Fruit fly (Drosophila melanogaster) whole organism, embryonic: ENCODE results near the gene Ac13E.

Source experiments
- CG11398 ChIP-seq: fragments of 200-800 bp; sonication (Bioruptor generic); optimal IDR thresholded peaks from 2 replicates; lab custom pipeline; 2016; ENCODE audit warnings: missing biosample characterization, missing genetic modification characterization
- CG11696 ChIP-seq: fragments of 200-800 bp; sonication (Bioruptor generic); IDR thresholded peaks from 2 replicates; pipeline ENCODE4 v1.3.6; 2022; ENCODE audit warnings: missing biosample characterization, missing genetic modification characterization
- CG12299 ChIP-seq: fragments of 200-800 bp; sonication (Bioruptor generic); optimal IDR thresholded peaks from 2 replicates; lab custom pipeline; 2018; ENCODE audit warnings: missing biosample characterization, mild to moderate bottlenecking, missing genetic modification characterization
- CG12744 ChIP-seq: fragments of 200-800 bp; sonication (Bioruptor generic); optimal IDR thresholded peaks from 2 replicates; lab custom pipeline; 2016; ENCODE audit warnings: missing biosample characterization, missing genetic modification characterization
- CG1529 ChIP-seq: fragments of 200-800 bp; sonication (Bioruptor generic); optimal IDR thresholded peaks from 3 replicates; lab custom pipeline; 2018; ENCODE audit warnings: missing biosample characterization, missing genetic modification characterization
- CG17612 ChIP-seq: fragments of 200-800 bp; sonication (Bioruptor generic); IDR thresholded peaks from 2 replicates; pipeline ENCODE4 v1.3.6; 2022; ENCODE audit warnings: missing biosample characterization, missing genetic modification characterization
- CG2120 ChIP-seq: fragments of 200-800 bp; sonication (Bioruptor generic); optimal IDR thresholded peaks from 3 replicates; lab custom pipeline; 2016; ENCODE audit warnings: missing biosample characterization, missing genetic modification characterization
- CG31224 ChIP-seq: fragments of 200-800 bp; sonication (Bioruptor generic); IDR thresholded peaks from 2 replicates; pipeline ENCODE4 v1.3.6; 2022; ENCODE audit warnings: missing biosample characterization, missing genetic modification characterization
- CG31441 ChIP-seq: fragments of 200-800 bp; sonication (Bioruptor generic); IDR thresholded peaks from 2 replicates; pipeline ENCODE4 v1.3.6; 2022; ENCODE audit warnings: missing biosample characterization, missing genetic modification characterization
- CG4707 ChIP-seq: fragments of 200-800 bp; sonication (Bioruptor generic); optimal IDR thresholded peaks from 2 replicates; lab custom pipeline; 2018; ENCODE audit warnings: missing biosample characterization, mild to moderate bottlenecking, missing genetic modification characterization, moderate library complexity
- CG5245 ChIP-seq: fragments of 200-800 bp; sonication (Bioruptor generic); optimal IDR thresholded peaks from 3 replicates; lab custom pipeline; 2016; ENCODE audit warnings: missing biosample characterization, missing genetic modification characterization
- CG5953 ChIP-seq: fragments of 200-800 bp; sonication (Bioruptor generic); IDR thresholded peaks from 2 replicates; pipeline ENCODE4 v1.3.6; 2022; ENCODE audit warnings: missing biosample characterization, missing genetic modification characterization
- CG8388 ChIP-seq: fragments of 200-800 bp; sonication (Bioruptor generic); optimal IDR thresholded peaks from 2 replicates; lab custom pipeline; 2019; ENCODE audit warnings: missing biosample characterization, mild to moderate bottlenecking, missing genetic modification characterization, moderate library complexity
- CG8924 ChIP-seq: fragments of 200-800 bp; optimal IDR thresholded peaks from 3 replicates; lab custom pipeline; 2019; ENCODE audit warnings: missing biosample characterization, mild to moderate bottlenecking, missing genetic modification characterization, moderate library complexity
- CG9797 ChIP-seq: fragments of 200-800 bp; sonication (Bioruptor generic); optimal IDR thresholded peaks from 3 replicates; lab custom pipeline; 2018; ENCODE audit warnings: missing biosample characterization, mild to moderate bottlenecking, missing genetic modification characterization
- CHES-1-like ChIP-seq: fragments of 200-800 bp; sonication (Bioruptor generic); optimal IDR thresholded peaks from 2 replicates; lab custom pipeline; 2016; ENCODE audit warnings: missing biosample characterization, missing genetic modification characterization
- CTCF ChIP-seq: fragments of 200-800 bp; sonication (Bioruptor generic); optimal IDR thresholded peaks from 2 replicates; lab custom pipeline; 2017; ENCODE audit warnings: missing biosample characterization, mild to moderate bottlenecking, missing genetic modification characterization, moderate library complexity
- Dp ChIP-seq: fragments of 200-800 bp; sonication (Bioruptor generic); optimal IDR thresholded peaks from 2 replicates; lab custom pipeline; 2018; ENCODE audit warnings: missing biosample characterization, mild to moderate bottlenecking, missing genetic modification characterization, moderate library complexity
- Dref ChIP-seq: fragments of 200-800 bp; sonication (Bioruptor generic); IDR thresholded peaks from 2 replicates; pipeline ENCODE4 v1.3.6; 2022; ENCODE audit warnings: missing biosample characterization, missing genetic modification characterization
- E2f2 ChIP-seq: fragments of 200-800 bp; sonication (Bioruptor generic); IDR thresholded peaks from 2 replicates; pipeline ENCODE4 v1.3.6; 2022; ENCODE audit warnings: missing biosample characterization, missing genetic modification characterization
- H2.0 ChIP-seq: fragments of 200-800 bp; sonication (Bioruptor generic); IDR thresholded peaks from 2 replicates; pipeline ENCODE4 v1.3.6; 2022; ENCODE audit warnings: missing biosample characterization, missing genetic modification characterization
- HLH54F ChIP-seq: fragments of 200-800 bp; sonication (Bioruptor generic); optimal IDR thresholded peaks from 3 replicates; lab custom pipeline; 2016; ENCODE audit warnings: missing biosample characterization, missing genetic modification characterization
- Lim3 ChIP-seq: fragments of 200-800 bp; sonication (Bioruptor generic); IDR thresholded peaks from 2 replicates; pipeline ENCODE4 v1.3.6; 2022; ENCODE audit warnings: missing biosample characterization, missing genetic modification characterization
- MBD-R2 ChIP-seq: fragments of 200-800 bp; sonication (Bioruptor generic); IDR thresholded peaks from 2 replicates; pipeline ENCODE4 v1.3.6; 2022; ENCODE audit warnings: missing biosample characterization, missing genetic modification characterization
- PHDP ChIP-seq: fragments of 200-800 bp; sonication (Bioruptor generic); optimal IDR thresholded peaks from 3 replicates; lab custom pipeline; 2018; ENCODE audit warnings: missing biosample characterization, mild to moderate bottlenecking, missing genetic modification characterization, moderate library complexity
- Spps ChIP-seq: fragments of 200-800 bp; sonication (Bioruptor generic); optimal IDR thresholded peaks from 2 replicates; lab custom pipeline; 2018; ENCODE audit warnings: missing biosample characterization, mild to moderate bottlenecking, missing genetic modification characterization
- amos ChIP-seq: fragments of 200-800 bp; sonication (Bioruptor generic); IDR thresholded peaks from 2 replicates; pipeline ENCODE4 v1.3.6; 2022; ENCODE audit warnings: missing biosample characterization, missing genetic modification characterization; ENCODE audit not compliant: partially characterized antibody
- ara ChIP-seq: fragments of 200-800 bp; sonication (Bioruptor generic); IDR thresholded peaks from 2 replicates; pipeline ENCODE4 v1.3.6; 2022; ENCODE audit warnings: missing biosample characterization, missing genetic modification characterization
- br ChIP-seq: fragments of >200 bp; optimal IDR thresholded peaks from 2 replicates; lab custom pipeline; 2017
- croc ChIP-seq: fragments of 200-800 bp; sonication (Bioruptor generic); conservative IDR thresholded peaks from 3 replicates; pipeline ENCODE4 v1.3.6; 2022; ENCODE audit warnings: missing biosample characterization, missing genetic modification characterization
- crp ChIP-seq, 2 experiments: fragments of 200-800 bp; sonication (Bioruptor generic); optimal IDR thresholded peaks; 2 replicates in 1 of 2; 3 replicates in 1 of 2; lab custom pipeline; 2017; ENCODE audit warnings: missing biosample characterization in 2 of 2, missing genetic modification characterization in 2 of 2, mild to moderate bottlenecking in 1 of 2, moderate library complexity in 1 of 2
- dati ChIP-seq: fragments of 200-800 bp; sonication (Bioruptor generic); IDR thresholded peaks from 2 replicates; pipeline ENCODE4 v1.3.6; 2022; ENCODE audit warnings: missing biosample characterization, missing genetic modification characterization
- dimm ChIP-seq: fragments of 200-800 bp; sonication (Bioruptor generic); IDR thresholded peaks from 2 replicates; pipeline ENCODE4 v1.3.6; 2022; ENCODE audit warnings: missing biosample characterization, missing genetic modification characterization
- dmrt11E ChIP-seq: fragments of 200-800 bp; sonication (Bioruptor generic); optimal IDR thresholded peaks from 3 replicates; lab custom pipeline; 2018; ENCODE audit warnings: missing biosample characterization, mild to moderate bottlenecking, missing genetic modification characterization, moderate library complexity
- eve ChIP-seq, 2 experiments: fragments of >200 bp; optimal IDR thresholded peaks; 2 replicates each; lab custom pipeline; 2017; ENCODE audit warnings: missing biosample characterization in 2 of 2, missing genetic modification characterization in 2 of 2
- jigr1 ChIP-seq: fragments of 200-800 bp; sonication (Bioruptor generic); IDR thresholded peaks from 3 replicates; pipeline ENCODE4 v1.3.6; 2022; ENCODE audit warnings: missing biosample characterization, missing genetic modification characterization
- ken ChIP-seq: fragments of 200-800 bp; sonication (Bioruptor generic); IDR thresholded peaks from 3 replicates; pipeline ENCODE4 v1.3.6; 2022; ENCODE audit warnings: missing biosample characterization, missing genetic modification characterization
- nmo ChIP-seq: fragments of 200-800 bp; sonication (Bioruptor generic); optimal IDR thresholded peaks from 2 replicates; lab custom pipeline; 2018; ENCODE audit warnings: missing biosample characterization, mild to moderate bottlenecking, missing genetic modification characterization, moderate library complexity
- peb ChIP-seq: fragments of 200-800 bp; sonication (Bioruptor generic); IDR thresholded peaks from 2 replicates; pipeline ENCODE4 v1.3.6; 2022; ENCODE audit warnings: missing biosample characterization, missing genetic modification characterization
- pho ChIP-seq: fragments of 200-800 bp; sonication (Bioruptor generic); optimal IDR thresholded peaks from 2 replicates; lab custom pipeline; 2016; ENCODE audit warnings: missing biosample characterization, missing genetic modification characterization
- psq ChIP-seq: fragments of 200-800 bp; sonication (Bioruptor generic); optimal IDR thresholded peaks from 2 replicates; lab custom pipeline; 2017; ENCODE audit warnings: missing biosample characterization, missing genetic modification characterization
- pzg ChIP-seq: fragments of 200-800 bp; sonication (Bioruptor generic); optimal IDR thresholded peaks from 3 replicates; lab custom pipeline; 2018; ENCODE audit warnings: missing biosample characterization, mild to moderate bottlenecking, missing genetic modification characterization, moderate library complexity
- sc ChIP-seq, 3 experiments: fragments of >200 bp in 2 of 3; fragments of 200-800 bp in 1 of 3; sonication (Bioruptor generic) in 1 of 3; optimal IDR thresholded peaks; 2 replicates in 2 of 3; 3 replicates in 1 of 3; lab custom pipeline; 2017; ENCODE audit warnings: mild to moderate bottlenecking in 1 of 3, missing biosample characterization in 1 of 3, missing genetic modification characterization in 1 of 3, missing genetic modification reagents in 1 of 3
- sd ChIP-seq: fragments of 200-800 bp; sonication (Bioruptor generic); optimal IDR thresholded peaks from 3 replicates; lab custom pipeline; 2018; ENCODE audit warnings: missing biosample characterization, mild to moderate bottlenecking, missing genetic modification characterization, moderate library complexity
- seq ChIP-seq: fragments of 200-800 bp; sonication (Bioruptor generic); IDR thresholded peaks from 2 replicates; pipeline ENCODE4 v1.3.6; 2022; ENCODE audit warnings: missing biosample characterization, missing genetic modification characterization
- sima ChIP-seq: fragments of 200-800 bp; sonication (Bioruptor generic); optimal IDR thresholded peaks from 2 replicates; lab custom pipeline; 2016; ENCODE audit warnings: missing biosample characterization, missing genetic modification characterization
- sob ChIP-seq: fragments of 200-800 bp; sonication (Bioruptor generic); IDR thresholded peaks from 2 replicates; pipeline ENCODE4 v1.3.6; 2022; ENCODE audit warnings: missing biosample characterization, missing genetic modification characterization
- stwl ChIP-seq: fragments of 200-800 bp; sonication (Bioruptor generic); optimal IDR thresholded peaks from 3 replicates; lab custom pipeline; 2018; ENCODE audit warnings: missing biosample characterization, mild to moderate bottlenecking, missing genetic modification characterization, moderate library complexity
- tx ChIP-seq: fragments of 200-800 bp; sonication (Bioruptor generic); optimal IDR thresholded peaks from 2 replicates; lab custom pipeline; 2016; ENCODE audit warnings: missing biosample characterization, missing genetic modification characterization
- wek ChIP-seq: fragments of 200-800 bp; sonication (Bioruptor generic); optimal IDR thresholded peaks from 3 replicates; lab custom pipeline; 2018; ENCODE audit warnings: missing biosample characterization, mild to moderate bottlenecking, missing genetic modification characterization, moderate library complexity
- zen2 ChIP-seq: fragments of 200-800 bp; sonication (Bioruptor generic); IDR thresholded peaks from 3 replicates; pipeline ENCODE4 v1.3.6; 2022; ENCODE audit warnings: missing biosample characterization, missing genetic modification characterization; ENCODE audit not compliant: partially characterized antibody

The Ac13E gene

DNA sequence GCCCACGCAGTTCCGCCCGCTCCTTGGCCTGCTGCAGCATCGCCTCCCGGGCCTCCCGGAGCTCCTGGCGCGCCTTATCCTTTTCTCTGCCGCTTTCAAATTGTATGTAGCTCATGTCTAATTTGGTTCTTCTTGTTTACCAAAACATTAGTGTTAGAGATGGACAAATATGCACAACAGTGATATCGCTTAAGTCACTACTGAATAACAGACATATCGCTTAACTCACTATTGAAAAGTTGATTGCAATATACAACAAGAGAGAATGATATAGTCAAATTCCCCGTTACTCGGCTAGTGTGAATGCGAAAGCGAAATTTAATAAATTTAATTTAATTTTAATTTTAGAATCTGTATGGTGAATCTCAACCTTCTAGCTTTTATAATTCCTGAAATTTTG, 20.3 kb upstream of the Ac13E start, which contains the start of gene CG9213 (continued):
- TF ChIP-seq CG17612 (GFP tag; lab: Robert Waterston, UW) (no peak), Spps (tag; lab: Kevin White, UChicago) (no peak), wek (GFP tag; lab: Kevin White, UChicago) (no peak), psq (GFP tag; lab: Kevin White, UChicago) (no peak), peb (GFP tag; lab: Robert Waterston, UW) (no peak), br (lab: Kevin White, UChicago) (no peak), eve (GFP tag; optimal IDR thresholded peaks at IDR 0.05; lab: Kevin White, UChicago) (no peak), sob (GFP tag; lab: Robert Waterston, UW) (0 out of 2 replicates have a peak, but pooled peaks have one; percentile 10), dati (GFP tag; lab: Robert Waterston, UW) (no peak), CG31441 (GFP tag; lab: Robert Waterston, UW) (peak; percentile 58; the same call in 1 of the 2 replicates), HLH54F (GFP tag; lab: Kevin White, UChicago) (no peak), CG9797 (GFP tag; lab: Kevin White, UChicago) (no peak), CG11696 (GFP tag; lab: Robert Waterston, UW) (no peak), H2.0 (GFP tag; lab: Robert Waterston, UW) (no peak)

DNA sequence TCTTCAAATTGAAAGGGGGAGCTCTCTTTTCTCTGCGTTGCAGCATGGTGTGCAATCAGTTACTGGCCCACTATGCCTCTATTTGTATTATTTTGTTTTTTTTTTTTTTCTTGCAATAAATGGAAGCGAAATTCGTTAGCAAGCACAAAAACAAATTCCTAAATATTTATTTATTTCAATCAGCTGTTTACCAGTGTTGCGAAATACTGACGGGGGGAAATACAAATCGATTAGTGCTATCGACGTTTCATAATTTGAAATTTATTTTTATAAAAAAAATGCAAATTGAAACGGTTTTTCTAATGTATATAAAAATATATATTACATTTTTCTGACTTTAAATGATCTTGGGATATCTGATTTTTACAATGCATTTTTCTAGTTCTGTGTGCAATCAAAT, 17.9 kb upstream of the Ac13E start, which contains the start of gene CG15643:
Gene CG15643 (minus strand): TSS at position 211 of the 400 bp plus-strand sequence.
- TF ChIP-seq E2f2 (GFP tag; lab: Robert Waterston, UW) (peak; percentile 68), Dp (peak; percentile 61), sd (no peak), zen2 (GFP tag; lab: Robert Waterston, UW) (no peak), CG8388 (GFP tag; lab: Kevin White, UChicago) (no peak), CG31224 (GFP tag; lab: Robert Waterston, UW) (no peak), CG12299 (tag; lab: Kevin White, UChicago) (no peak), jigr1 (no peak), sima (GFP tag; lab: Kevin White, UChicago) (no peak), Lim3 (GFP tag; lab: Robert Waterston, UW) (no peak), CG8924 (tag; lab: Kevin White, UChicago) (no peak), CG1529 (GFP tag; lab: Kevin White, UChicago) (no peak), CG11398 (GFP tag; lab: Kevin White, UChicago) (no peak), CTCF (GFP tag; lab: Kevin White, UChicago) (no peak), CG5245 (GFP tag; lab: Kevin White, UChicago) (no peak), stwl (tag; lab: Kevin White, UChicago) (peak; percentile 46), sc (optimal IDR thresholded peaks at IDR 0.05; lab: Kevin White, UChicago) (no peak), sc (GFP tag; optimal IDR thresholded peaks at IDR 0.05; lab: Kevin White, UChicago) (no peak), tx (GFP tag; lab: Kevin White, UChicago) (no peak), MBD-R2 (peak; percentile 70), ara (GFP tag; lab: Robert Waterston, UW) (no peak), CG4707 (GFP tag; lab: Kevin White, UChicago) (no peak), PHDP (no peak), crp (GFP tag; optimal IDR thresholded peaks at IDR 0.05; lab: Kevin White, UChicago) (peak in 1 of 2 experiments; percentile 84), pho (no peak), br (lab: Kevin White, UChicago) (no peak), CHES-1-like (GFP tag; lab: Kevin White, UChicago) (no peak), Dref (GFP tag; lab: Robert Waterston, UW) (peak; percentile 60), croc (no peak), ken (no peak), pzg (GFP tag; lab: Kevin White, UChicago) (peak; percentile 20), dmrt11E (tag; lab: Kevin White, UChicago) (no peak), CG2120 (GFP tag; lab: Kevin White, UChicago) (no peak), dimm (GFP tag; lab: Robert Waterston, UW) (no peak), CG12744 (no peak), nmo (GFP tag; lab: Kevin White, UChicago) (no peak), CG5953 (GFP tag; lab: Robert Waterston, UW) (no peak), amos (peak; percentile 21; the same call in 1 of the 2 replicates), seq (no peak)
